Fruit fly (Drosophila melanogaster) Kc167 (cell line): ENCODE results near the gene Rpp14a.

Experiments used
- Myc ChIP-seq: fragments of >200 bp; optimal IDR thresholded peaks from 2 replicates; lab custom pipeline; 2017; ENCODE audit warnings: missing external identifiers
- insv ChIP-seq: fragments of >200 bp; optimal IDR thresholded peaks from 3 replicates; lab custom pipeline; 2018; ENCODE audit warnings: missing external identifiers
- ttk ChIP-seq: sonication (Bioruptor generic); optimal IDR thresholded peaks from 2 replicates; lab custom pipeline; 2017; ENCODE audit warnings: missing external identifiers

DNA sequence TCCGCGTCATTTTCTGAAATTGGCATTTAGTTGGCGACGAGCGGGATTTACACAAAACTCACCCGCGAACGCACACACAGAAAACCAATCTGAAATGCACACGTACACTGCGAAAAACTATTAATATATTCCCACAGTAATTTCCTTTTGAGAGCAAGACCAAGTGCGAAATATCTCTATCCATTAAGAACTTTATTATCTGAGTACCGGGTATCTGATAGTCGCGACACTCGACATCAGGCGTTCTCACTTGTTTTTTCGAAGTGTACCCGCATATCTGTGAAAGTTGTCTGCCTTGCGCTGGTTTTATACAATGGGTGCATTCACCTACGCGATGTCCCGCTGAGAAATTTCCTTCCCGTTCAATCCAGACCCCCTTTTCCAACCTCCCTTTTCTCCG is 19.4 kb downstream of the Rpp14a start:
- no peak for TF ChIP-seq ttk
- no peak for TF ChIP-seq Myc (lab: Kevin White, UChicago)
- no peak for TF ChIP-seq insv (lab: Kevin White, UChicago)
